Fruit fly (Drosophila melanogaster) whole organism, prepupa: ENCODE measurements around the gene CG32106.

Experiments
- Blimp-1 ChIP-seq: fragments of 200-800 bp; sonication (Bioruptor generic); optimal IDR thresholded peaks from 3 replicates; lab custom pipeline; 2017; ENCODE audit warnings: missing biosample characterization, missing genetic modification characterization, mild to moderate bottlenecking, moderate library complexity, missing genetic modification reagents
- CG10631 ChIP-seq: fragments of 200-800 bp; sonication (Bioruptor generic); optimal IDR thresholded peaks from 2 replicates; lab custom pipeline; 2016; ENCODE audit warnings: missing biosample characterization, missing genetic modification characterization
- CG10669 ChIP-seq: fragments of 200-800 bp; sonication (Bioruptor generic); optimal IDR thresholded peaks from 3 replicates; lab custom pipeline; 2018; ENCODE audit warnings: missing biosample characterization, mild to moderate bottlenecking, missing genetic modification characterization, moderate library complexity
- CG11294 ChIP-seq: fragments of 200-800 bp; sonication (Bioruptor generic); IDR thresholded peaks from 2 replicates; pipeline ENCODE4 v1.3.6; 2022; ENCODE audit warnings: missing biosample characterization, missing genetic modification characterization
- CG11762 ChIP-seq: fragments of 200-800 bp; sonication (Bioruptor generic); optimal IDR thresholded peaks from 3 replicates; lab custom pipeline; 2016; ENCODE audit warnings: missing biosample characterization, missing genetic modification characterization; ENCODE audit not compliant: insufficient read depth
- CG11902 ChIP-seq: fragments of 200-800 bp; sonication (Bioruptor generic); optimal IDR thresholded peaks from 3 replicates; lab custom pipeline; 2016; ENCODE audit warnings: missing biosample characterization, missing genetic modification characterization
- CG1621 ChIP-seq: fragments of 200-800 bp; sonication (Bioruptor generic); optimal IDR thresholded peaks from 3 replicates; lab custom pipeline; 2018; ENCODE audit warnings: missing biosample characterization, mild to moderate bottlenecking, missing genetic modification characterization
- CG16779 ChIP-seq: fragments of 200-800 bp; sonication (Bioruptor generic); optimal IDR thresholded peaks from 3 replicates; lab custom pipeline; 2017; ENCODE audit warnings: missing biosample characterization, mild to moderate bottlenecking, missing genetic modification characterization
- CG3032 ChIP-seq: fragments of 200-800 bp; optimal IDR thresholded peaks from 2 replicates; lab custom pipeline; 2019; ENCODE audit warnings: missing biosample characterization, mild to moderate bottlenecking, missing genetic modification characterization, moderate library complexity
- CG31627 ChIP-seq: fragments of 200-800 bp; sonication (Bioruptor generic); optimal IDR thresholded peaks from 3 replicates; lab custom pipeline; 2016; ENCODE audit warnings: missing biosample characterization, missing genetic modification characterization
- CG32006 ChIP-seq: fragments of 200-800 bp; sonication (Bioruptor generic); optimal IDR thresholded peaks from 3 replicates; lab custom pipeline; 2017; ENCODE audit warnings: missing biosample characterization, mild to moderate bottlenecking, missing genetic modification characterization
- CG34406 ChIP-seq: fragments of 200-800 bp; sonication (Bioruptor generic); optimal IDR thresholded peaks from 3 replicates; lab custom pipeline; 2016; ENCODE audit warnings: missing biosample characterization, missing genetic modification characterization
- CG3919 ChIP-seq: fragments of 200-800 bp; sonication (Bioruptor generic); optimal IDR thresholded peaks from 3 replicates; lab custom pipeline; 2016; ENCODE audit warnings: missing biosample characterization, missing genetic modification characterization
- CG4318 ChIP-seq: fragments of 200-800 bp; sonication (Bioruptor generic); optimal IDR thresholded peaks from 3 replicates; lab custom pipeline; 2017; ENCODE audit warnings: missing biosample characterization, mild to moderate bottlenecking, missing genetic modification characterization
- CG6163 ChIP-seq: fragments of 200-800 bp; sonication (Bioruptor generic); IDR thresholded peaks from 3 replicates; pipeline ENCODE4 v1.3.6; 2022; ENCODE audit warnings: missing biosample characterization, missing genetic modification characterization
- CG6276 ChIP-seq: fragments of 200-800 bp; sonication (Bioruptor generic); optimal IDR thresholded peaks from 2 replicates; lab custom pipeline; 2017; ENCODE audit warnings: missing biosample characterization, mild to moderate bottlenecking, missing genetic modification characterization
- CG6792 ChIP-seq: fragments of 200-800 bp; sonication (Bioruptor generic); optimal IDR thresholded peaks from 3 replicates; lab custom pipeline; 2016; ENCODE audit warnings: missing biosample characterization, missing genetic modification characterization
- CG6808 ChIP-seq: fragments of 200-800 bp; sonication (Bioruptor generic); optimal IDR thresholded peaks from 3 replicates; lab custom pipeline; 2017; ENCODE audit warnings: missing biosample characterization, missing genetic modification characterization, mild to moderate bottlenecking, moderate library complexity, missing genetic modification reagents
- CG6854 ChIP-seq: fragments of 200-800 bp; sonication (Bioruptor generic); optimal IDR thresholded peaks from 2 replicates; lab custom pipeline; 2017; ENCODE audit warnings: missing biosample characterization, mild to moderate bottlenecking, missing genetic modification characterization
- CG7368 ChIP-seq: fragments of 200-800 bp; sonication (Bioruptor generic); optimal IDR thresholded peaks from 3 replicates; lab custom pipeline; 2016; ENCODE audit warnings: missing biosample characterization, missing genetic modification characterization
- CG8119 ChIP-seq: fragments of 200-800 bp; sonication (Bioruptor generic); IDR thresholded peaks from 3 replicates; pipeline ENCODE4 v1.3.6; 2022; ENCODE audit warnings: missing biosample characterization, missing genetic modification characterization
- CG8319 ChIP-seq: fragments of 200-800 bp; sonication (Bioruptor generic); optimal IDR thresholded peaks from 3 replicates; lab custom pipeline; 2016; ENCODE audit warnings: missing biosample characterization, missing genetic modification characterization
- CG8632 ChIP-seq: fragments of 200-800 bp; sonication (Bioruptor generic); optimal IDR thresholded peaks from 3 replicates; lab custom pipeline; 2016; ENCODE audit warnings: missing biosample characterization, missing genetic modification characterization
- CG9139 ChIP-seq: fragments of 200-800 bp; sonication (Bioruptor generic); optimal IDR thresholded peaks from 3 replicates; lab custom pipeline; 2017; ENCODE audit warnings: missing biosample characterization, mild to moderate bottlenecking, missing genetic modification characterization
- Eip78C ChIP-seq: fragments of 200-800 bp; sonication (Bioruptor generic); peaks from one replicate; lab custom pipeline; 2016; ENCODE audit warnings: missing biosample characterization, missing genetic modification characterization
- Eip93F ChIP-seq: fragments of 200-800 bp; sonication (Bioruptor generic); optimal IDR thresholded peaks from 2 replicates; lab custom pipeline; 2016; ENCODE audit warnings: missing biosample characterization, mild to moderate bottlenecking, missing genetic modification characterization
- Ets21C ChIP-seq: fragments of 200-800 bp; sonication (Bioruptor generic); optimal IDR thresholded peaks from 3 replicates; lab custom pipeline; 2016; ENCODE audit warnings: missing biosample characterization, missing genetic modification characterization
- Ets96B ChIP-seq: fragments of 200-800 bp; optimal IDR thresholded peaks from 2 replicates; lab custom pipeline; 2019; ENCODE audit warnings: missing biosample characterization, mild to moderate bottlenecking, missing genetic modification characterization, moderate library complexity
- Gug ChIP-seq: fragments of 200-800 bp; sonication (Bioruptor generic); IDR thresholded peaks from 2 replicates; pipeline ENCODE4 v1.3.6; 2022; ENCODE audit warnings: missing biosample characterization, missing genetic modification characterization
- Hr38 ChIP-seq: sonication (Bioruptor generic); optimal IDR thresholded peaks from 2 replicates; lab custom pipeline; 2016; ENCODE audit warnings: missing biosample characterization, missing genetic modification characterization
- Hr4 ChIP-seq: fragments of 200-800 bp; sonication (Bioruptor generic); optimal IDR thresholded peaks from 3 replicates; lab custom pipeline; 2016; ENCODE audit warnings: missing biosample characterization, missing genetic modification characterization
- Lpt ChIP-seq: fragments of 200-800 bp; sonication (Bioruptor generic); optimal IDR thresholded peaks from 3 replicates; lab custom pipeline; 2016; ENCODE audit warnings: missing biosample characterization, missing genetic modification characterization
- Met ChIP-seq: fragments of 200-800 bp; sonication (Bioruptor generic); optimal IDR thresholded peaks from 3 replicates; lab custom pipeline; 2016; ENCODE audit warnings: missing biosample characterization, missing genetic modification characterization
- Smox ChIP-seq: fragments of 200-800 bp; sonication (Bioruptor generic); optimal IDR thresholded peaks from 3 replicates; lab custom pipeline; 2016; ENCODE audit warnings: missing biosample characterization, missing genetic modification characterization
- Sox14 ChIP-seq: fragments of 200-800 bp; sonication (Bioruptor generic); optimal IDR thresholded peaks from 3 replicates; lab custom pipeline; 2016; ENCODE audit warnings: missing biosample characterization, missing genetic modification characterization
- Sox15 ChIP-seq: fragments of 200-800 bp; sonication (Bioruptor generic); optimal IDR thresholded peaks from 3 replicates; lab custom pipeline; 2016; ENCODE audit warnings: missing biosample characterization, missing genetic modification characterization
- achi ChIP-seq: fragments of 200-800 bp; sonication (Bioruptor generic); optimal IDR thresholded peaks from 3 replicates; lab custom pipeline; 2016; ENCODE audit warnings: missing biosample characterization, missing genetic modification characterization
- acj6 ChIP-seq: fragments of 200-800 bp; sonication (Bioruptor generic); optimal IDR thresholded peaks from 3 replicates; lab custom pipeline; 2016; ENCODE audit warnings: missing biosample characterization, missing genetic modification characterization
- dac ChIP-seq: fragments of 200-800 bp; sonication (Bioruptor generic); optimal IDR thresholded peaks from 2 replicates; lab custom pipeline; 2017; ENCODE audit warnings: missing biosample characterization, mild to moderate bottlenecking, missing genetic modification characterization
- dsx ChIP-seq: fragments of 200-800 bp; optimal IDR thresholded peaks from 3 replicates; lab custom pipeline; 2019; ENCODE audit warnings: missing biosample characterization, mild to moderate bottlenecking, missing genetic modification characterization, moderate library complexity; ENCODE audit not compliant: poor library complexity, severe bottlenecking
- eg ChIP-seq: fragments of 200-800 bp; sonication (Bioruptor generic); IDR thresholded peaks from 3 replicates; pipeline ENCODE4 v1.3.6; 2022; ENCODE audit warnings: missing biosample characterization, missing genetic modification characterization
- esn ChIP-seq: fragments of 200-800 bp; sonication (Bioruptor generic); optimal IDR thresholded peaks from 2 replicates; lab custom pipeline; 2016; ENCODE audit warnings: missing biosample characterization, mild to moderate bottlenecking, missing genetic modification characterization, moderate library complexity
- lz ChIP-seq: fragments of 200-800 bp; sonication (Bioruptor generic); optimal IDR thresholded peaks from 3 replicates; lab custom pipeline; 2016; ENCODE audit warnings: missing biosample characterization, missing genetic modification characterization
- net ChIP-seq: fragments of 200-800 bp; sonication (Bioruptor generic); optimal IDR thresholded peaks from 3 replicates; lab custom pipeline; 2016; ENCODE audit warnings: missing biosample characterization, missing genetic modification characterization
- pdm3 ChIP-seq: fragments of 200-800 bp; sonication (Bioruptor generic); optimal IDR thresholded peaks from 3 replicates; lab custom pipeline; 2016; ENCODE audit warnings: missing biosample characterization, missing genetic modification characterization
- salr ChIP-seq, 2 experiments: fragments of 200-800 bp; sonication (Bioruptor generic); optimal IDR thresholded peaks; 3 replicates each; lab custom pipeline; 2016 to 2018; ENCODE audit warnings: missing biosample characterization in 2 of 2, missing genetic modification characterization in 2 of 2, mild to moderate bottlenecking in 1 of 2
- spab ChIP-seq: fragments of 200-800 bp; sonication (Bioruptor generic); optimal IDR thresholded peaks from 2 replicates; lab custom pipeline; 2017; ENCODE audit warnings: missing biosample characterization, mild to moderate bottlenecking, missing genetic modification characterization, missing genetic modification reagents
- ss ChIP-seq, 2 experiments: fragments of 200-800 bp; sonication (Bioruptor generic); optimal IDR thresholded peaks; 2 replicates in 1 of 2; 3 replicates in 1 of 2; lab custom pipeline; 2017 to 2018; ENCODE audit warnings: mild to moderate bottlenecking in 2 of 2, missing biosample characterization in 2 of 2, missing genetic modification characterization in 2 of 2, moderate library complexity in 1 of 2
- svp ChIP-seq: fragments of 200-800 bp; sonication (Bioruptor generic); peaks from one replicate; lab custom pipeline; 2016; ENCODE audit warnings: missing biosample characterization, missing genetic modification characterization
- topi ChIP-seq: fragments of 200-800 bp; sonication (Bioruptor generic); optimal IDR thresholded peaks from 3 replicates; lab custom pipeline; 2016; ENCODE audit warnings: missing biosample characterization, missing genetic modification characterization
- vri ChIP-seq: fragments of 200-800 bp; sonication (Bioruptor generic); optimal IDR thresholded peaks from 3 replicates; lab custom pipeline; 2016; ENCODE audit warnings: missing biosample characterization, mild to moderate bottlenecking, missing genetic modification characterization

The CG32106 gene

DNA sequence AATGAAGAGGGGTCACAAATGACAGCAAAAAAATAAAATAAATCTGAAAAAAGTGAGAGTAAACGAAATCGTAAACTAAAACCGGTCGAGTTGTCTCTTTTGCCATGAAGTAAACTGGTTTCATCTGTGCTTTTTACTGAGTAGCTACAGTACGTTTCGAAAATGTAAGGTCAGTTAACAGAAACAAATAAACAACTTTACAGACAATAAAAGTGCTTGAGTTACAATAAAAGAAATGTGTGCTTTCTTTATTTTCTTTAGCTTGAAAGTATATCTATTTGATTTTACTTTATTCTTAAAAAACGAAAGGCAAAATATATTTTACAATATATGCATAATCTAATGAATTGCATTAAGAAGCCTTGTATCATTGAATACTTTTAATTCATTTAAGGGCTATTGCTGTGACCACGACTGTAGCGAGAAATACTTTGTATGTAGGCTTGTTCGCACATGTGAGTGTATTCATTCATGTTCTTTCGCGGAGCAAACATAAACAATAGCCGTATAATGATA, 14.5 kb upstream of the CG32106 start:
- peak; percentile 77 for TF ChIP-seq Lpt
- TF ChIP-seq CG11294: peak; percentile 15; the same call in 1 of the 2 replicates
- peak; percentile 87 for TF ChIP-seq CG32006 (GFP tag; lab: Kevin White, UChicago)
- peak; percentile 75 for TF ChIP-seq CG1621 (tag; lab: Kevin White, UChicago)
- peak; percentile 77 for TF ChIP-seq CG10631
- peak; percentile 86 for TF ChIP-seq achi (GFP tag; lab: Kevin White, UChicago)
- TF ChIP-seq Ets21C (GFP tag; lab: Kevin White, UChicago): peak; percentile 68
- TF ChIP-seq CG11762: peak; percentile 71
- TF ChIP-seq CG8632 (GFP tag; lab: Kevin White, UChicago): peak; percentile 85
- peak; percentile 88 for TF ChIP-seq lz
- peak; percentile 91 for TF ChIP-seq esn (GFP tag; lab: Kevin White, UChicago)
- no peak for TF ChIP-seq Hr38 (GFP tag; lab: Kevin White, UChicago)
- peak; percentile 87 for TF ChIP-seq topi (GFP tag; lab: Kevin White, UChicago)
- peak; percentile 91 for TF ChIP-seq Met (GFP tag; lab: Kevin White, UChicago)
- peak; percentile 80; the same call in 2 of the 3 replicates for TF ChIP-seq eg
- peak; percentile 81 for TF ChIP-seq CG9139
- TF ChIP-seq ss (GFP tag; optimal IDR thresholded peaks at IDR 0.05; lab: Kevin White, UChicago): peak; percentile 91 to 93
- TF ChIP-seq svp (GFP tag; lab: Kevin White, UChicago): peak; percentile 93
- peak; percentile 91 for TF ChIP-seq CG3032 (tag; lab: Kevin White, UChicago)
- TF ChIP-seq CG16779 (tag; lab: Kevin White, UChicago): peak; percentile 83
- peak; percentile 68 for TF ChIP-seq vri (GFP tag; lab: Kevin White, UChicago)
- TF ChIP-seq Hr4: peak; percentile 79
- peak; percentile 87 for TF ChIP-seq Smox (GFP tag; lab: Kevin White, UChicago)
- peak; percentile 87 for TF ChIP-seq CG34406 (GFP tag; lab: Kevin White, UChicago)
- peak; percentile 38 to 87 for TF ChIP-seq salr (GFP tag; optimal IDR thresholded peaks at IDR 0.05; lab: Kevin White, UChicago)
- peak; percentile 55 for TF ChIP-seq Sox15 (GFP tag; lab: Kevin White, UChicago)
- TF ChIP-seq CG3919 (GFP tag; lab: Kevin White, UChicago): peak; percentile 81
- TF ChIP-seq CG6808 (GFP tag; lab: Kevin White, UChicago): peak; percentile 91
- TF ChIP-seq CG6854 (GFP tag; lab: Kevin White, UChicago): peak; percentile 69
- peak; percentile 85 for TF ChIP-seq CG10669 (GFP tag; lab: Kevin White, UChicago)
- peak; percentile 89 for TF ChIP-seq net
- TF ChIP-seq CG8119 (GFP tag; lab: Robert Waterston, UW): peak; percentile 90
- peak; percentile 55 for TF ChIP-seq CG4318
- TF ChIP-seq Sox14 (GFP tag; lab: Kevin White, UChicago): peak; percentile 88
- peak; percentile 74 for TF ChIP-seq CG31627 (GFP tag; lab: Kevin White, UChicago)
- peak; percentile 85 for TF ChIP-seq CG6792
- TF ChIP-seq Blimp-1 (GFP tag; lab: Kevin White, UChicago): peak; percentile 97
- peak; percentile 86 for TF ChIP-seq acj6 (GFP tag; lab: Kevin White, UChicago)
- peak; percentile 57 for TF ChIP-seq CG8319
- peak; percentile 88 for TF ChIP-seq pdm3
- TF ChIP-seq Ets96B (tag; lab: Kevin White, UChicago): peak; percentile 92
- peak; percentile 65 for TF ChIP-seq Gug
- TF ChIP-seq CG6163 (GFP tag; lab: Robert Waterston, UW): peak; percentile 69
- peak; percentile 99 for TF ChIP-seq Eip78C (GFP tag; lab: Kevin White, UChicago)
- TF ChIP-seq CG11902 (GFP tag; lab: Kevin White, UChicago): peak; percentile 65
- TF ChIP-seq Eip93F (GFP tag; lab: Kevin White, UChicago): no peak
- TF ChIP-seq dac (GFP tag; lab: Kevin White, UChicago): peak; percentile 31
- TF ChIP-seq CG7368: peak; percentile 70
- peak; percentile 86 for TF ChIP-seq spab (GFP tag; lab: Kevin White, UChicago)
- peak; percentile 86 for TF ChIP-seq CG6276 (GFP tag; lab: Kevin White, UChicago)
- peak; percentile 99 for TF ChIP-seq dsx
